Fruit fly (Drosophila melanogaster) whole organism: Measurements from ENCODE around the gene CG7304.

ENCODE experiments used
- Dll ChIP-seq: fragments of >200 bp; optimal IDR thresholded peaks from 2 replicates; lab custom pipeline; 2017
- EcR ChIP-seq, 2 experiments: fragments of >200 bp; optimal IDR thresholded peaks; 2 replicates each; lab custom pipeline; 2017; ENCODE audit warnings: missing biosample characterization in 2 of 2, missing genetic modification characterization in 2 of 2, missing genetic modification reagents in 2 of 2
- pan ChIP-seq: fragments of >200 bp; optimal IDR thresholded peaks from 2 replicates; lab custom pipeline; 2017
- psq ChIP-seq: fragments of >200 bp; optimal IDR thresholded peaks from 2 replicates; lab custom pipeline; 2017
- usp ChIP-seq: fragments of >200 bp; optimal IDR thresholded peaks from 2 replicates; lab custom pipeline; 2017; ENCODE audit warnings: missing biosample characterization, missing genetic modification characterization, mixed read lengths

dm6 chr3L:15649561-15649960 is 30.0 kb upstream of the CG7304 start, which contains the start of the genes Eig71Ea and Eig71Eb:
- TF ChIP-seq Dll (lab: Kevin White, UChicago) (no peak), usp (no peak), EcR (GFP tag; optimal IDR thresholded peaks at IDR 0.05; lab: Kevin White, UChicago) (no peak), pan (lab: Kevin White, UChicago) (no peak), psq (lab: Kevin White, UChicago) (no peak)
